Fruit fly (Drosophila melanogaster) whole organism, embryonic: ENCODE measurements around the gene CG44040.

ENCODE experiments used
- CG9817 ChIP-seq: fragments of 200-800 bp; sonication (Bioruptor generic); optimal IDR thresholded peaks from 2 replicates; lab custom pipeline; 2018; ENCODE audit warnings: missing biosample characterization, mild to moderate bottlenecking, missing genetic modification characterization, moderate library complexity
- nom ChIP-seq: fragments of 200-800 bp; sonication (Bioruptor generic); optimal IDR thresholded peaks from 2 replicates; lab custom pipeline; 2017; ENCODE audit warnings: missing biosample characterization, missing genetic modification characterization, mild to moderate bottlenecking, moderate library complexity, missing genetic modification reagents
- ttk ChIP-seq: fragments of 200-800 bp; sonication (Bioruptor generic); IDR thresholded peaks from 2 replicates; pipeline ENCODE4 v2.1.2; 2022; ENCODE audit warnings: missing biosample characterization, missing genetic modification characterization
- vnd ChIP-seq: fragments of 200-800 bp; sonication (Bioruptor generic); IDR thresholded peaks from 3 replicates; pipeline ENCODE4 v1.3.6; 2022; ENCODE audit warnings: missing biosample characterization, missing genetic modification characterization; ENCODE audit not compliant: partially characterized antibody

dm6 chr3R:15342926-15343685 lies 22.9 kb downstream of the CG44040 start, which contains the start of gene Nagk:
- TF ChIP-seq CG9817 (peak; percentile 47), nom (GFP tag; lab: Kevin White, UChicago) (no peak), vnd (GFP tag; lab: Robert Waterston, UW) (no peak), ttk (no peak)
